Worm (Caenorhabditis elegans): ENCODE measurements around the gene phat-8.

- TF ChIP-seq lim-6 (tag; optimal IDR thresholded peaks at IDR 0.05): no peak
- TF ChIP-seq npax-4 (tag; optimal IDR thresholded peaks at IDR 0.05): no peak
- TF ChIP-seq ceh-2 (tag; optimal IDR thresholded peaks at IDR 0.05): no peak
- TF ChIP-seq ztf-16 (tag; optimal IDR thresholded peaks at IDR 0.05): no peak
- no peak for TF ChIP-seq madf-2 (tag; optimal IDR thresholded peaks at IDR 0.05)
- TF ChIP-seq zip-5 (tag; optimal IDR thresholded peaks at IDR 0.05): no peak
- no peak for TF ChIP-seq elt-2 (tag; optimal IDR thresholded peaks at IDR 0.05)
- no peak for TF ChIP-seq unc-86 (tag; optimal IDR thresholded peaks at IDR 0.05)
- no peak for TF ChIP-seq ceh-14 (tag; optimal IDR thresholded peaks at IDR 0.05)
- no peak for TF ChIP-seq ceh-24 (tag; optimal IDR thresholded peaks at IDR 0.05)
Measured at ce11 chrII:12462244-12462643, 9.4 kb upstream of the phat-8 start, which contains the start of gene F15A4.2.
